Worm (Caenorhabditis elegans) whole organism, midembryonic: ENCODE measurements around the gene btb-20.

Source experiments
- T22C8.4 ChIP-seq: fragments of 200-800 bp; sonication (Bioruptor generic); IDR thresholded peaks from 2 replicates; pipeline ENCODE4 v1.3.6; 2022; ENCODE audit warnings: missing genetic modification characterization, missing compliant biosample characterization
- cog-1 ChIP-seq: sonication (generic microtip); optimal IDR thresholded peaks from 2 replicates; lab custom pipeline; 2016; ENCODE audit warnings: missing genetic modification characterization, missing compliant biosample characterization
- flt-1 ChIP-seq: fragments of 200-800 bp; sonication (Bioruptor generic); IDR thresholded peaks from 2 replicates; pipeline ENCODE4 v1.3.6; 2022; ENCODE audit warnings: missing genetic modification characterization, missing compliant biosample characterization
- klf-2 ChIP-seq: fragments of 200-800 bp; sonication (Bioruptor generic); conservative IDR thresholded peaks from 2 replicates; pipeline ENCODE4 v1.3.6; 2022; ENCODE audit warnings: missing genetic modification reagents, missing genetic modification characterization, missing compliant biosample characterization
- med-1 ChIP-seq: sonication (generic microtip); optimal IDR thresholded peaks from 2 replicates; lab custom pipeline; 2017; ENCODE audit warnings: missing genetic modification characterization, mild to moderate bottlenecking, missing compliant biosample characterization, antibody characterized with exemption, missing genetic modification reagents; ENCODE audit not compliant: insufficient read depth
- ref-1 ChIP-seq: fragments of 200-800 bp; sonication (Bioruptor generic); conservative IDR thresholded peaks from 2 replicates; pipeline ENCODE4 v1.3.6; 2022; ENCODE audit warnings: missing genetic modification reagents, missing genetic modification characterization, missing compliant biosample characterization
- tab-1 ChIP-seq: fragments of 200-800 bp; sonication (Bioruptor generic); IDR thresholded peaks from 2 replicates; pipeline ENCODE4 v1.3.6; 2022; ENCODE audit warnings: missing genetic modification characterization, missing compliant biosample characterization
- ztf-23 ChIP-seq: fragments of 200-800 bp; sonication (Bioruptor generic); IDR thresholded peaks from 2 replicates; pipeline ENCODE4 v1.3.6; 2022; ENCODE audit warnings: missing genetic modification reagents, missing genetic modification characterization, missing compliant biosample characterization
- ztf-29 ChIP-seq: fragments of 200-800 bp; sonication (Bioruptor generic); IDR thresholded peaks from 2 replicates; pipeline ENCODE4 v1.3.6; 2022; ENCODE audit warnings: missing genetic modification reagents, missing genetic modification characterization, missing compliant biosample characterization

btb-20 gene

ce11 chrII:14494414-14494463 is 29.1 kb downstream of the btb-20 start, which contains the start of gene cysl-2:
TSS of gene cysl-2 (minus strand) at chrII:14494451.
- TF ChIP-seq T22C8.4, result no peak
- TF ChIP-seq ztf-29 (GFP tag; lab: Robert Waterston, UW), result no peak
- no peak for TF ChIP-seq med-1 (GFP tag; lab: Kevin White, UChicago)
- TF ChIP-seq ref-1 (GFP tag; lab: Robert Waterston, UW), result no peak
- no peak for TF ChIP-seq cog-1
- TF ChIP-seq ztf-23 (GFP tag; lab: Robert Waterston, UW), result no peak
- TF ChIP-seq flt-1, result no peak
- TF ChIP-seq tab-1 (GFP tag; lab: Robert Waterston, UW), result no peak

- TF ChIP-seq med-1 (GFP tag; lab: Kevin White, UChicago) (no peak), cog-1 (no peak), flt-1 (no peak), ref-1 (GFP tag; lab: Robert Waterston, UW) (no peak), ztf-29 (GFP tag; lab: Robert Waterston, UW) (no peak), klf-2 (GFP tag; lab: Robert Waterston, UW) (no peak), T22C8.4 (no peak), ztf-23 (GFP tag; lab: Robert Waterston, UW) (no peak), tab-1 (GFP tag; lab: Robert Waterston, UW) (no peak)
Measured at ce11 chrII:14494014-14494413, 29.3 kb downstream of the btb-20 start.

- no peak for TF ChIP-seq klf-2 (GFP tag; lab: Robert Waterston, UW)
- TF ChIP-seq T22C8.4, result no peak
- TF ChIP-seq cog-1, result no peak
- TF ChIP-seq flt-1, result no peak
- no peak for TF ChIP-seq med-1 (GFP tag; lab: Kevin White, UChicago)
- TF ChIP-seq ztf-23 (GFP tag; lab: Robert Waterston, UW), result no peak
- TF ChIP-seq tab-1 (GFP tag; lab: Robert Waterston, UW), result no peak
Measured at ce11 chrII:14492592-14493196, 30.6 kb downstream of the btb-20 start.

- TF ChIP-seq med-1 (GFP tag; lab: Kevin White, UChicago) (no peak), flt-1 (0 out of 2 replicates have a peak, but pooled peaks have one; percentile 24)
Measured at ce11 chrII:14489407-14489806, 33.9 kb downstream of the btb-20 start, which contains the start of gene vnut-1. TSS of gene vnut-1 (plus strand) at chrII:14489802.

- TF ChIP-seq med-1 (GFP tag; lab: Kevin White, UChicago), result no peak
- TF ChIP-seq ztf-23 (GFP tag; lab: Robert Waterston, UW), result peak; percentile 62; the same call in 1 of the 2 replicates
- no peak for TF ChIP-seq flt-1
Measured at ce11 chrII:14488661-14489060, 34.7 kb downstream of the btb-20 start, which contains the start of gene usp-14. TSS of gene usp-14 (minus strand) at chrII:14488688.

- no peak for TF ChIP-seq klf-2 (GFP tag; lab: Robert Waterston, UW)
- no peak for TF ChIP-seq cog-1
Measured at ce11 chrII:14483813-14484212, 39.5 kb downstream of the btb-20 start.

ce11 chrII:14480772-14481171 is 42.5 kb downstream of the btb-20 start:
- TF ChIP-seq ztf-29 (GFP tag; lab: Robert Waterston, UW) (no peak), T22C8.4 (no peak), klf-2 (GFP tag; lab: Robert Waterston, UW) (no peak), ztf-23 (GFP tag; lab: Robert Waterston, UW) (no peak), tab-1 (GFP tag; lab: Robert Waterston, UW) (no peak), med-1 (GFP tag; lab: Kevin White, UChicago) (no peak), ref-1 (GFP tag; lab: Robert Waterston, UW) (no peak), cog-1 (no peak), flt-1 (no peak)

- 0 out of 2 replicates have a peak, but pooled peaks have one; percentile 9 for TF ChIP-seq ztf-23 (GFP tag; lab: Robert Waterston, UW)
- TF ChIP-seq flt-1, result no peak
Measured at ce11 chrII:14479583-14480245, 43.6 kb downstream of the btb-20 start, which contains the start of gene C13B4.1. TSS of gene C13B4.1 (minus strand) at chrII:14479633.

ce11 chrII:14474700-14475099 is 48.6 kb downstream of the btb-20 start:
- TF ChIP-seq flt-1 (peak; percentile 81), tab-1 (GFP tag; lab: Robert Waterston, UW) (peak; percentile 64; the same call in 1 of the 2 replicates), T22C8.4 (no peak), klf-2 (GFP tag; lab: Robert Waterston, UW) (no peak), ztf-23 (GFP tag; lab: Robert Waterston, UW) (no peak)
